Worm (Caenorhabditis elegans) whole organism, mixed stage, embryonic: ENCODE data around the gene srh-74.

Experiments
- bed-3 ChIP-seq: fragments of 200-800 bp; sonication (Bioruptor generic); optimal IDR thresholded peaks from 3 replicates; lab custom pipeline; 2018; ENCODE audit warnings: mild to moderate bottlenecking, missing genetic modification characterization, moderate library complexity, missing compliant biosample characterization
- blmp-1 ChIP-seq: fragments of 150-350 bp; optimal IDR thresholded peaks from 2 replicates; lab custom pipeline; 2014; ENCODE audit warnings: missing biosample characterization, missing genetic modification characterization
- elt-1 ChIP-seq: sonication (generic microtip); optimal IDR thresholded peaks from 2 replicates; lab custom pipeline; 2017; ENCODE audit warnings: missing genetic modification characterization, mild to moderate bottlenecking, missing compliant biosample characterization, antibody characterized with exemption, moderate library complexity, borderline replicate concordance; ENCODE audit not compliant: insufficient read depth
- mab-5 ChIP-seq: fragments of 150-350 bp; optimal IDR thresholded peaks from 2 replicates; lab custom pipeline; 2014; ENCODE audit warnings: missing biosample characterization, missing genetic modification characterization
- pha-4 ChIP-seq: fragments of 150-350 bp; optimal IDR thresholded peaks from 2 replicates; lab custom pipeline; 2018; ENCODE audit warnings: missing biosample characterization, missing genetic modification reagents, missing genetic modification characterization
- snpc-4 ChIP-seq: fragments of 150-350 bp; optimal IDR thresholded peaks from 2 replicates; lab custom pipeline; 2014; ENCODE audit warnings: missing biosample characterization, missing genetic modification characterization
- unc-62 ChIP-seq: fragments of 150-350 bp; optimal IDR thresholded peaks from 2 replicates; lab custom pipeline; 2014; ENCODE audit warnings: missing biosample characterization, missing genetic modification reagents, missing genetic modification characterization
- ztf-11 ChIP-seq: fragments of 150-350 bp; optimal IDR thresholded peaks from 2 replicates; lab custom pipeline; 2014; ENCODE audit warnings: missing biosample characterization, missing genetic modification characterization

DNA sequence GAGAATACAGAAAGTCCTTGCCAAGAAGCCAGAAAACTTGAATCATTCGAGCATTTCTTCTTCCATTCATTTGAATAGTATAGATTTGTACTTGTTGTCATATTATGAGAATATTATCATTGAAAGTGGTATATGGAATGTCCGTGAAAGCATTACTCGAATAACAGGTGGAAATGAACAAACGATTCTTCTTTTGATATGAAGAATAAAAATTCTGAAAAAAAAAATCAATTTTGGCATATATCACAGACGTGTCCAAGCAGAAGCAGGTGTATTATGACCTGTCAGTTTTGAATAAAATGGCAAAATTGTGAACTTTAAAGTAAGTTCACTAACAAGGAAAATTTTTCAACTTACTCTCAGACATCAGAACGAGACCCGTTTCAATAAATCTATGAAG is 8.5 kb upstream of the srh-74 start, which contains the start of gene srh-75:
- TF ChIP-seq mab-5 (tag; lab: Kevin White, UChicago): no peak
- TF ChIP-seq bed-3 (GFP tag; lab: Kevin White, UChicago): no peak
- no peak for TF ChIP-seq unc-62
- no peak for TF ChIP-seq ztf-11 (tag; lab: Kevin White, UChicago)
- no peak for TF ChIP-seq pha-4 (tag; lab: Kevin White, UChicago)
- TF ChIP-seq snpc-4: no peak
- TF ChIP-seq elt-1 (tag; lab: Kevin White, UChicago): no peak
- TF ChIP-seq blmp-1 (tag; lab: Kevin White, UChicago): no peak
